Worm (Caenorhabditis elegans) whole organism, early embryonic: Measurements from ENCODE around the gene din-1.

ENCODE experiments used
- F13C5.2 ChIP-seq: sonication (generic microtip); optimal IDR thresholded peaks from 2 replicates; lab custom pipeline; 2017; ENCODE audit warnings: mild to moderate bottlenecking, missing genetic modification characterization, inconsistent platforms, missing compliant biosample characterization
- ama-1 ChIP-seq: fragments of 150-350 bp; optimal IDR thresholded peaks from 2 replicates; lab custom pipeline; 2014
- ceh-13 ChIP-seq: fragments of 200-800 bp; sonication (Bioruptor generic); optimal IDR thresholded peaks from 2 replicates; lab custom pipeline; 2018; ENCODE audit warnings: mild to moderate bottlenecking, missing genetic modification characterization, missing compliant biosample characterization
- ceh-36 ChIP-seq: sonication (generic microtip); optimal IDR thresholded peaks from 2 replicates; lab custom pipeline; 2016; ENCODE audit warnings: missing genetic modification characterization, inconsistent platforms, missing compliant biosample characterization
- ets-7 ChIP-seq: sonication (generic microtip); optimal IDR thresholded peaks from 2 replicates; lab custom pipeline; 2016; ENCODE audit warnings: missing genotype, missing genetic modification characterization, missing compliant biosample characterization
- flt-1 ChIP-seq: fragments of 200-800 bp; sonication (Bioruptor generic); IDR thresholded peaks from 2 replicates; pipeline ENCODE4 v1.3.6; 2022; ENCODE audit warnings: missing genetic modification characterization, missing compliant biosample characterization
- hmbx-1 ChIP-seq: sonication (generic microtip); optimal IDR thresholded peaks from 2 replicates; lab custom pipeline; 2016; ENCODE audit warnings: mild to moderate bottlenecking, missing genetic modification characterization, missing compliant biosample characterization
- hnd-1 ChIP-seq: sonication (generic microtip); optimal IDR thresholded peaks from 2 replicates; lab custom pipeline; 2016; ENCODE audit warnings: missing genetic modification characterization, missing compliant biosample characterization
- sea-1 ChIP-seq: fragments of 200-800 bp; sonication (Bioruptor generic); conservative IDR thresholded peaks from 2 replicates; pipeline ENCODE4 v1.3.6; 2022; ENCODE audit warnings: missing genetic modification characterization, missing compliant biosample characterization
- tbx-11 ChIP-seq: fragments of 200-800 bp; sonication (Bioruptor generic); IDR thresholded peaks from 2 replicates; pipeline ENCODE4 v1.3.6; 2022; ENCODE audit warnings: missing genetic modification characterization, missing compliant biosample characterization
- tbx-37 ChIP-seq: fragments of 200-800 bp; sonication (Bioruptor generic); conservative IDR thresholded peaks from 2 replicates; pipeline ENCODE4 v1.3.6; 2022; ENCODE audit warnings: missing genetic modification reagents, missing genetic modification characterization, missing compliant biosample characterization
- tra-4 ChIP-seq: sonication (generic microtip); optimal IDR thresholded peaks from 2 replicates; lab custom pipeline; 2017; ENCODE audit warnings: missing genetic modification characterization, missing compliant biosample characterization

DNA sequence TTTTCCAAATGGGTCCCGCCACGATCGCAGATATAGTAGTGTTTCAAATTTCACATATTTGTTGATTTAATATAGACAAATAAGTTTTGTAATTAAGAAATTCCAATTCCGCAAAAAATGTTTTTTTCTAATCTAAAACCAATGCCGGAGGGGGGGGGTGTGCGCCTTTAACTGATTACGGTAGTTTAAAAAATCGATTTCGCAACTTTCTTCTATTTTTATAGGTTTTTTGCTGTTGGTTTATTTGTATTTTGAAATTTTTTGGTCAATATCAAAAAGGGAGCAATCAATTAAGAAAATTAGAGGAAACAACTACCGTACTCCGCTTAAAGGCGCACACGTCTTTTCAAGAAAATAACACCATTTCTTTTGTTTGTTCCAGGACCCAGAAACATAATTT, 41.9 kb downstream of the din-1 start:
- TF ChIP-seq ets-7 (no peak), tbx-11 (GFP tag; lab: Robert Waterston, UW) (no peak), flt-1 (GFP tag; lab: Robert Waterston, UW) (no peak), ama-1 (lab: Kevin White, UChicago) (no peak), tbx-37 (GFP tag; lab: Robert Waterston, UW) (no peak), F13C5.2 (tag; lab: Kevin White, UChicago) (no peak), hmbx-1 (tag; lab: Kevin White, UChicago) (no peak), hnd-1 (tag; lab: Kevin White, UChicago) (no peak), ceh-13 (GFP tag; lab: Kevin White, UChicago) (no peak), tra-4 (tag; lab: Kevin White, UChicago) (no peak), sea-1 (GFP tag; lab: Robert Waterston, UW) (no peak), ceh-36 (tag; lab: Kevin White, UChicago) (no peak)
